Worm (Caenorhabditis elegans) whole organism, L3 larva: Measurements from ENCODE around the gene F59B1.2.

Source experiments
- mml-1 ChIP-seq: fragments of 150-350 bp; sonication (generic microtip); optimal IDR thresholded peaks from 3 replicates; lab custom pipeline; 2014; ENCODE audit warnings: missing biosample characterization, missing genetic modification characterization
- nhr-11 ChIP-seq: fragments of 150-350 bp; optimal IDR thresholded peaks from 2 replicates; lab custom pipeline; 2014; ENCODE audit warnings: missing biosample characterization, missing genetic modification characterization
- nhr-12 ChIP-seq: fragments of 150-350 bp; optimal IDR thresholded peaks from 2 replicates; lab custom pipeline; 2014; ENCODE audit warnings: missing biosample characterization, missing genetic modification characterization
- nhr-23 ChIP-seq: fragments of 150-350 bp; optimal IDR thresholded peaks from 2 replicates; lab custom pipeline; 2014; ENCODE audit warnings: missing biosample characterization, missing genetic modification reagents, missing genetic modification characterization
- nhr-76 ChIP-seq: fragments of 150-350 bp; sonication (generic microtip); optimal IDR thresholded peaks from 5 replicates; lab custom pipeline; 2014; ENCODE audit warnings: missing biosample characterization, missing genetic modification characterization
- snpc-4 ChIP-seq: fragments of 150-350 bp; optimal IDR thresholded peaks from 2 replicates; lab custom pipeline; 2014; ENCODE audit warnings: missing biosample characterization, missing genetic modification characterization
- unc-62 ChIP-seq: fragments of 150-350 bp; sonication (generic microtip); optimal IDR thresholded peaks from 4 replicates; lab custom pipeline; 2014; ENCODE audit warnings: missing biosample characterization, missing genetic modification reagents, missing genetic modification characterization
- ztf-4 ChIP-seq: fragments of 150-350 bp; optimal IDR thresholded peaks from 2 replicates; lab custom pipeline; 2014; ENCODE audit warnings: missing biosample characterization, missing genetic modification characterization

- TF ChIP-seq ztf-4 (tag; lab: Kevin White, UChicago) (no peak), nhr-11 (tag; lab: Kevin White, UChicago) (no peak), nhr-12 (no peak), nhr-76 (no peak), nhr-23 (no peak), snpc-4 (tag; lab: Kevin White, UChicago) (no peak), mml-1 (no peak), unc-62 (GFP tag; lab: Kevin White, UChicago) (no peak)
These were observed 701 bp upstream of the F59B1.2 start for ce11 chrV:3632249-3633030.
